Worm (Caenorhabditis elegans) whole organism, mixed stage, embryonic: ENCODE measurements around the gene tceb-3.

ENCODE experiments used
- ceh-83 ChIP-seq: fragments of 200-800 bp; sonication (Bioruptor generic); optimal IDR thresholded peaks from 2 replicates; lab custom pipeline; 2018; ENCODE audit warnings: mild to moderate bottlenecking, missing genetic modification characterization, missing compliant biosample characterization
- flh-1 ChIP-seq: fragments of 200-800 bp; sonication (Bioruptor generic); optimal IDR thresholded peaks from 2 replicates; lab custom pipeline; 2018; ENCODE audit warnings: mild to moderate bottlenecking, missing genetic modification characterization, moderate library complexity, missing compliant biosample characterization
- lsy-2 ChIP-seq: fragments of 150-350 bp; optimal IDR thresholded peaks from 2 replicates; lab custom pipeline; 2014; ENCODE audit warnings: missing biosample characterization, missing genetic modification characterization
- mep-1 ChIP-seq: fragments of 150-350 bp; optimal IDR thresholded peaks from 2 replicates; lab custom pipeline; 2017; ENCODE audit warnings: missing biosample characterization, missing genetic modification reagents, missing genetic modification characterization, inconsistent platforms
- nhr-12 ChIP-seq: fragments of 150-350 bp; optimal IDR thresholded peaks from 2 replicates; lab custom pipeline; 2014; ENCODE audit warnings: missing biosample characterization, missing genetic modification characterization
- nhr-237 ChIP-seq: fragments of 150-350 bp; optimal IDR thresholded peaks from 2 replicates; lab custom pipeline; 2014; ENCODE audit warnings: missing biosample characterization, missing genetic modification characterization
- nhr-28 ChIP-seq: fragments of 150-350 bp; optimal IDR thresholded peaks from 2 replicates; lab custom pipeline; 2014; ENCODE audit warnings: missing biosample characterization, missing genetic modification characterization
- nhr-76 ChIP-seq: sonication (generic microtip); optimal IDR thresholded peaks from 2 replicates; lab custom pipeline; 2017; ENCODE audit warnings: missing biosample characterization, missing genetic modification characterization
- pha-4 ChIP-seq: fragments of 150-350 bp; optimal IDR thresholded peaks from 2 replicates; lab custom pipeline; 2018; ENCODE audit warnings: missing biosample characterization, missing genetic modification reagents, missing genetic modification characterization
- unc-39 ChIP-seq: fragments of 150-350 bp; optimal IDR thresholded peaks from 2 replicates; lab custom pipeline; 2014; ENCODE audit warnings: missing biosample characterization, missing genetic modification characterization

DNA sequence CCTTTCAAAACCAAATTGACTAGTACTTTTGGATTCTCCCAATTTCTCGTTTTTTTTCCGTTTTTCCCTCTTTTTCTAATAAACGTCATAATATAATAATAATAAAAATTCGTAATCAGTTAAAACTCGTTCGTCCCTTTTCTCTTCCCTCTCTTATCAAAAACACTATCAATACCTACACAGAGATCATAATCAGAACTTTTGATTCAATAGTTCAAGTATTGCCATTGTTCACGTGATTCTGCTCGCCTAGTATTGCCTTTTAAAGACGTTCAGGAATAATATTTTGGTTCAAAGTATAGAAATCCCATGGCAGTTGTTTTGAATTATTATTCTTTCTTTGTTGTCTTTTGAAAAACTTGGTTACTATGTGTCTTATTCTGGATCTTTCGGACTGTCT, 22.5 kb downstream of the tceb-3 start:
- TF ChIP-seq mep-1: no peak
- TF ChIP-seq unc-39: no peak
- no peak for TF ChIP-seq flh-1
- no peak for TF ChIP-seq nhr-28
- no peak for TF ChIP-seq nhr-237 (tag; lab: Kevin White, UChicago)
- TF ChIP-seq lsy-2: no peak
- no peak for TF ChIP-seq ceh-83 (GFP tag; lab: Kevin White, UChicago)
- no peak for TF ChIP-seq nhr-76 (tag; lab: Kevin White, UChicago)
- no peak for TF ChIP-seq nhr-12
- no peak for TF ChIP-seq pha-4
